Fruit fly (Drosophila melanogaster) S2 (cell line): ENCODE measurements around the gene CG44013.

Experiments used
- CG8478 ChIP-seq: fragments of >200 bp; optimal IDR thresholded peaks from 2 replicates; lab custom pipeline; 2018
- CTCF ChIP-seq, 2 experiments: fragments of >200 bp; optimal IDR thresholded peaks; 2 replicates each; lab custom pipeline; 2018

DNA sequence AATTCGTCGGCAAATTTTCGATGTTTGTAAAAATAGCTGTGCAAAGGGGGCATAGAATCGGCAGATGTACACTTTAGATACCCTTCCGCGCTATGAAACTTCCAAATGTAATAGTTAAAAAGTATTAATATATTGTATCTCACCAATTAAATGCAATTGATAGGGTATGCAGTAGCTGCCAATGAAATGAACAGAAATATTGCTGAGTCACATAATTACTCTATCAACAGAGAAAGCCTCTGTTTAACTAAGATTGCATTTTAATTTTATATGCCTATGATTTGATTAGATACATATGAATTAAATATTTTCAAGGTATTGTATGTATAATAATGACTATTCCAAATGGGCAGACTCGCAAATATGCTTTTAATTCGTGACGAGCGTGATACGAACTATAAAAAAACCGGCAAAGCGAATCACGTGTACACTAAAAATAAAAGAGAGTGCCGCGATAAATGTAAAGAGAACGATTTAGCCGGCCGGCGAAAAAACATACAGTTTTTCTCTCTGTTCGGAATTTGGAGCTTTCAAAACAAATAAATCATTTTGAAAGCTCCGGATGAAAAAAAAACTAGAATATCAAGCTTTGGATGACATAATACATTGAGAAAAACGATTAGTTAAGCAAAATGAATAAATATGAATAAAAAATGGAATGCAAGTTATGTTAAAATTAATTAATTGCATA, 38.3 kb upstream of the CG44013 start, which contains the start of gene AOX3:
- TF ChIP-seq CTCF (optimal IDR thresholded peaks at IDR 0.05; lab: Kevin White, UChicago) (no peak), CG8478 (lab: Kevin White, UChicago) (no peak)
